Worm (Caenorhabditis elegans) whole organism, mixed stage, embryonic: ENCODE results near the gene nlp-28.

Experiments used
- M03D4.4 ChIP-seq: sonication (generic microtip); optimal IDR thresholded peaks from 2 replicates; lab custom pipeline; 2017; ENCODE audit warnings: mild to moderate bottlenecking, missing genetic modification characterization, missing compliant biosample characterization
- bed-3 ChIP-seq: fragments of 200-800 bp; sonication (Bioruptor generic); optimal IDR thresholded peaks from 3 replicates; lab custom pipeline; 2018; ENCODE audit warnings: mild to moderate bottlenecking, missing genetic modification characterization, moderate library complexity, missing compliant biosample characterization
- blmp-1 ChIP-seq: fragments of 150-350 bp; optimal IDR thresholded peaks from 2 replicates; lab custom pipeline; 2014; ENCODE audit warnings: missing biosample characterization, missing genetic modification characterization
- ceh-39 ChIP-seq: fragments of 150-350 bp; optimal IDR thresholded peaks from 2 replicates; lab custom pipeline; 2014; ENCODE audit warnings: missing biosample characterization, missing genetic modification characterization
- ceh-43 ChIP-seq: fragments of 200-800 bp; sonication (Bioruptor generic); optimal IDR thresholded peaks from 2 replicates; lab custom pipeline; 2018; ENCODE audit warnings: mild to moderate bottlenecking, missing genetic modification characterization, moderate library complexity, missing compliant biosample characterization
- ceh-83 ChIP-seq: fragments of 200-800 bp; sonication (Bioruptor generic); optimal IDR thresholded peaks from 2 replicates; lab custom pipeline; 2018; ENCODE audit warnings: mild to moderate bottlenecking, missing genetic modification characterization, missing compliant biosample characterization
- ces-1 ChIP-seq: fragments of 150-350 bp; optimal IDR thresholded peaks from 2 replicates; lab custom pipeline; 2014; ENCODE audit warnings: missing biosample characterization, missing genetic modification reagents, missing genetic modification characterization
- drap-1 ChIP-seq: fragments of 200-800 bp; sonication (Bioruptor generic); optimal IDR thresholded peaks from 3 replicates; lab custom pipeline; 2018; ENCODE audit warnings: mild to moderate bottlenecking, missing genetic modification characterization, missing compliant biosample characterization
- elt-1 ChIP-seq: sonication (generic microtip); optimal IDR thresholded peaks from 2 replicates; lab custom pipeline; 2017; ENCODE audit warnings: missing genetic modification characterization, mild to moderate bottlenecking, missing compliant biosample characterization, antibody characterized with exemption, moderate library complexity, borderline replicate concordance; ENCODE audit not compliant: insufficient read depth
- elt-3 ChIP-seq: fragments of 150-350 bp; optimal IDR thresholded peaks from 2 replicates; lab custom pipeline; 2014; ENCODE audit warnings: missing biosample characterization, missing genetic modification characterization
- flh-1 ChIP-seq: fragments of 200-800 bp; sonication (Bioruptor generic); optimal IDR thresholded peaks from 2 replicates; lab custom pipeline; 2018; ENCODE audit warnings: mild to moderate bottlenecking, missing genetic modification characterization, moderate library complexity, missing compliant biosample characterization
- ham-2 ChIP-seq: fragments of 200-800 bp; sonication (Bioruptor generic); optimal IDR thresholded peaks from 2 replicates; lab custom pipeline; 2018; ENCODE audit warnings: mild to moderate bottlenecking, missing genetic modification characterization, missing compliant biosample characterization
- hlh-1 ChIP-seq: fragments of 150-350 bp; optimal IDR thresholded peaks from 2 replicates; lab custom pipeline; 2014; ENCODE audit warnings: missing biosample characterization, missing genetic modification reagents, missing genetic modification characterization
- lin-13 ChIP-seq: fragments of 150-350 bp; optimal IDR thresholded peaks from 2 replicates; lab custom pipeline; 2014; ENCODE audit warnings: missing biosample characterization, missing genetic modification characterization
- lin-32 ChIP-seq: fragments of 200-800 bp; sonication (Bioruptor generic); optimal IDR thresholded peaks from 2 replicates; lab custom pipeline; 2018; ENCODE audit warnings: mild to moderate bottlenecking, missing genetic modification characterization, missing compliant biosample characterization
- lsy-2 ChIP-seq: fragments of 150-350 bp; optimal IDR thresholded peaks from 2 replicates; lab custom pipeline; 2014; ENCODE audit warnings: missing biosample characterization, missing genetic modification characterization
- mab-5 ChIP-seq: fragments of 150-350 bp; optimal IDR thresholded peaks from 2 replicates; lab custom pipeline; 2014; ENCODE audit warnings: missing biosample characterization, missing genetic modification characterization
- mep-1 ChIP-seq: fragments of 150-350 bp; optimal IDR thresholded peaks from 2 replicates; lab custom pipeline; 2017; ENCODE audit warnings: missing biosample characterization, missing genetic modification reagents, missing genetic modification characterization, inconsistent platforms
- mls-2 ChIP-seq: sonication (generic microtip); optimal IDR thresholded peaks from 2 replicates; lab custom pipeline; 2016; ENCODE audit warnings: mild to moderate bottlenecking, missing genetic modification characterization, moderate library complexity, missing compliant biosample characterization
- nhr-12 ChIP-seq: fragments of 150-350 bp; optimal IDR thresholded peaks from 2 replicates; lab custom pipeline; 2014; ENCODE audit warnings: missing biosample characterization, missing genetic modification characterization
- nhr-2 ChIP-seq: fragments of 150-350 bp; optimal IDR thresholded peaks from 2 replicates; lab custom pipeline; 2014; ENCODE audit warnings: missing biosample characterization, missing genetic modification characterization
- nhr-237 ChIP-seq: fragments of 150-350 bp; optimal IDR thresholded peaks from 2 replicates; lab custom pipeline; 2014; ENCODE audit warnings: missing biosample characterization, missing genetic modification characterization
- nhr-28 ChIP-seq: fragments of 150-350 bp; optimal IDR thresholded peaks from 2 replicates; lab custom pipeline; 2014; ENCODE audit warnings: missing biosample characterization, missing genetic modification characterization
- nhr-76 ChIP-seq: sonication (generic microtip); optimal IDR thresholded peaks from 2 replicates; lab custom pipeline; 2017; ENCODE audit warnings: missing biosample characterization, missing genetic modification characterization
- pha-4 ChIP-seq: fragments of 150-350 bp; optimal IDR thresholded peaks from 2 replicates; lab custom pipeline; 2018; ENCODE audit warnings: missing biosample characterization, missing genetic modification reagents, missing genetic modification characterization
- sem-2 ChIP-seq: fragments of 200-800 bp; sonication (Bioruptor generic); optimal IDR thresholded peaks from 2 replicates; lab custom pipeline; 2018; ENCODE audit warnings: mild to moderate bottlenecking, missing genetic modification characterization, missing compliant biosample characterization
- snpc-4 ChIP-seq: fragments of 150-350 bp; optimal IDR thresholded peaks from 2 replicates; lab custom pipeline; 2014; ENCODE audit warnings: missing biosample characterization, missing genetic modification characterization
- sptf-1 ChIP-seq: sonication (generic microtip); optimal IDR thresholded peaks from 2 replicates; lab custom pipeline; 2017; ENCODE audit warnings: mild to moderate bottlenecking, missing genetic modification characterization, moderate library complexity, missing compliant biosample characterization
- tbx-8 ChIP-seq: fragments of 200-800 bp; sonication (Bioruptor generic); optimal IDR thresholded peaks from 2 replicates; lab custom pipeline; 2018; ENCODE audit warnings: mild to moderate bottlenecking, missing genetic modification characterization, moderate library complexity, missing compliant biosample characterization
- unc-120 ChIP-seq: sonication (generic microtip); optimal IDR thresholded peaks from 2 replicates; lab custom pipeline; 2017; ENCODE audit warnings: missing genetic modification characterization, missing compliant biosample characterization; ENCODE audit not compliant: poor library complexity, severe bottlenecking
- unc-39 ChIP-seq: fragments of 150-350 bp; optimal IDR thresholded peaks from 2 replicates; lab custom pipeline; 2014; ENCODE audit warnings: missing biosample characterization, missing genetic modification characterization
- unc-62 ChIP-seq: fragments of 150-350 bp; optimal IDR thresholded peaks from 2 replicates; lab custom pipeline; 2014; ENCODE audit warnings: missing biosample characterization, missing genetic modification reagents, missing genetic modification characterization
- zip-8 ChIP-seq: fragments of 150-350 bp; optimal IDR thresholded peaks from 2 replicates; lab custom pipeline; 2014; ENCODE audit warnings: missing biosample characterization, missing genetic modification characterization
- ztf-11 ChIP-seq: fragments of 150-350 bp; optimal IDR thresholded peaks from 2 replicates; lab custom pipeline; 2014; ENCODE audit warnings: missing biosample characterization, missing genetic modification characterization

Gene nlp-28

DNA sequence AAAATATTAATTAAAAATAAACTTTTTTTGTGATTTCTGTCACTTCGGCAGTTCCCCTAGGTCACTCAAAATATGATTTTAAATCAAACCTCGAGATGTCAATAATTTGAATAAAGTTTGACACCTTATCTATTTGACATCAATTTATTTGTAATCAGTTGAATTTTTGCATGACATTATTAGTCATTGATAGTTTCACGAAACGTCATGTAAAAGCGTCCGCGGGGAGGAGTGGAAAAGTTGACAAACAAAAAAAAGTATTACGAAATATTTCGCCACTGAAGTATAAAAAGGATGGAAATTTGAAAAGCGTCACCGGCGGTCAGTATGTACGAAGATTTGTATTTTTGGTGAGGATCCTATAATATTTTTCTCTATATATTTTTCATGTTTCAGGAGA, 37.1 kb downstream of the nlp-28 start, which contains the start of gene K09D9.1:
Gene K09D9.1 (plus strand): TSS at position 271 of the 400 bp plus-strand sequence.
- TF ChIP-seq lsy-2 (tag; lab: Kevin White, UChicago) (no peak), pha-4 (tag; lab: Kevin White, UChicago) (no peak), mep-1 (tag; lab: Kevin White, UChicago) (no peak), nhr-237 (tag; lab: Kevin White, UChicago) (no peak), snpc-4 (tag; lab: Kevin White, UChicago) (no peak), nhr-76 (tag; lab: Kevin White, UChicago) (no peak)

DNA sequence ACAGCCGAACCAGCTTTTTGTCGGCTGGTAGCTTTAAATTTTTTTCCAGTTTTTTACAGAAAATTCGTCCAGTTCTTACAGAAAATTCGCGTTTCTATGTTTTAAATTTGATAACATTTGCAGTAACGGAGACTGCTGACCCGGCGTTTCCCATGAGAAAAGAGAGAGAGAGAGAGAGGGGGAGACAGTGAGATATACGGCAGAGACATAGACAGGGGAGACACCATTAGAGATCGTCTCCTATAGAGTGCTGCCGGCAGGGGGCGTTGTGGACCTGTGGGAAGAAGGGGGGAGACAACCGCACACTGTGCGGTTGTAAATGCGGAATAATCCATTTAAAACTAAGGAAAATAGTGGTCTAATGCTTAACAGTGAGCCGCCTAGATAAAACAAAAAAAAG, 41.9 kb downstream of the nlp-28 start:
- TF ChIP-seq nhr-28 (tag; lab: Kevin White, UChicago) (no peak), elt-1 (tag; lab: Kevin White, UChicago) (no peak), ceh-83 (GFP tag; lab: Kevin White, UChicago) (no peak), ztf-11 (tag; lab: Kevin White, UChicago) (no peak), ceh-43 (GFP tag; lab: Kevin White, UChicago) (no peak), M03D4.4 (tag; lab: Kevin White, UChicago) (no peak), zip-8 (tag; lab: Kevin White, UChicago) (no peak), nhr-2 (tag; lab: Kevin White, UChicago) (no peak), sptf-1 (tag; lab: Kevin White, UChicago) (no peak), lin-13 (no peak), unc-120 (no peak), unc-62 (GFP tag; lab: Kevin White, UChicago) (no peak), ceh-39 (no peak), unc-39 (tag; lab: Kevin White, UChicago) (no peak), lin-32 (GFP tag; lab: Kevin White, UChicago) (no peak)

DNA sequence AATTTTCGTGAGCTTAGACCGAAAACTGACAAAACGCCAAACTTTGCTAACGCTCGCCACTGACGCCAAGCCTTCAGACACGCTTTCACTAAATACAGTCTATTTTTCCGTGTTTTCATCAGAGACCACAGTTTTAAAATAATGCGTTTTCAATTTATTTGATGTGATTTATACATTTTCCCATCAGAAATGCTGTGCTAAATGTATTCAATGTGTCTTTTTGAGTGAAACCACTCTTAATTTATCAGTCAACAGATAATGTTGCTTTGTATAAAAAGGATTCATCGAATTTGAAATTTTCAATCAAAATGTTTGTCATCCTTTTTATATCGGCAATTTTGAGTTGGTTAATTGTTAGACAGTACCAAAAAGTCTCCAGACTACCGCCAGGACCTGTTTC, 43.6 kb downstream of the nlp-28 start, which contains the start of gene cyp-35A4:
Gene cyp-35A4 (plus strand): TSS at position 301 of the 400 bp plus-strand sequence.
- TF ChIP-seq unc-62 (GFP tag; lab: Kevin White, UChicago) (no peak), unc-120 (no peak), mab-5 (no peak), ceh-39 (no peak), tbx-8 (GFP tag; lab: Kevin White, UChicago) (no peak), pha-4 (tag; lab: Kevin White, UChicago) (no peak), flh-1 (no peak), ces-1 (GFP tag; lab: Kevin White, UChicago) (no peak), ham-2 (no peak), elt-3 (tag; lab: Kevin White, UChicago) (no peak), blmp-1 (tag; lab: Kevin White, UChicago) (no peak), sptf-1 (tag; lab: Kevin White, UChicago) (no peak), hlh-1 (tag; lab: Kevin White, UChicago) (no peak), nhr-237 (tag; lab: Kevin White, UChicago) (no peak), lin-32 (GFP tag; lab: Kevin White, UChicago) (no peak), nhr-2 (tag; lab: Kevin White, UChicago) (no peak)

DNA sequence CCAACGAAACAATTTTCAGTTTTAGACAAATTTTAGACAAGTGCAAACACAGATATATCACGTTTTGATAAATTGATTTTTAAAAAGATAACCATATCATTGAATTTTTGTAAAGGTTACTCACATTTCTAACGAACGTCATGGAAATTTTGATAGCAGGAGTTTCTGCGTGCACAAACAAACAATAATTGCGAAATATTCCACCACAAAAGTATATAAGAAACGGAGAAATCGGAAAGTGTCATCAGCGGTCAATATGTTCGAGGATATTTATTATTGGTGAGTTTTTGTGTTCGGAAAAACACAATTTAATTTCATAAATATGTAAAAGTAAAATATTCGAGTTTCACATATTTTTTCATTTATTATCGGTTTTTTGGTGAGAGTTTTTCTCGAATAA, 46.6 kb downstream of the nlp-28 start, which contains the start of gene C49G7.7:
Gene C49G7.7 (plus strand): TSS at position 174 of the 400 bp plus-strand sequence.
- TF ChIP-seq hlh-1 (tag; lab: Kevin White, UChicago) (no peak), sem-2 (GFP tag; lab: Kevin White, UChicago) (no peak), elt-3 (tag; lab: Kevin White, UChicago) (no peak), nhr-237 (tag; lab: Kevin White, UChicago) (no peak), ztf-11 (tag; lab: Kevin White, UChicago) (no peak), mep-1 (tag; lab: Kevin White, UChicago) (no peak), snpc-4 (tag; lab: Kevin White, UChicago) (no peak), elt-1 (tag; lab: Kevin White, UChicago) (no peak), tbx-8 (GFP tag; lab: Kevin White, UChicago) (no peak), lin-13 (no peak), mls-2 (tag; lab: Kevin White, UChicago) (no peak), blmp-1 (tag; lab: Kevin White, UChicago) (no peak)

DNA sequence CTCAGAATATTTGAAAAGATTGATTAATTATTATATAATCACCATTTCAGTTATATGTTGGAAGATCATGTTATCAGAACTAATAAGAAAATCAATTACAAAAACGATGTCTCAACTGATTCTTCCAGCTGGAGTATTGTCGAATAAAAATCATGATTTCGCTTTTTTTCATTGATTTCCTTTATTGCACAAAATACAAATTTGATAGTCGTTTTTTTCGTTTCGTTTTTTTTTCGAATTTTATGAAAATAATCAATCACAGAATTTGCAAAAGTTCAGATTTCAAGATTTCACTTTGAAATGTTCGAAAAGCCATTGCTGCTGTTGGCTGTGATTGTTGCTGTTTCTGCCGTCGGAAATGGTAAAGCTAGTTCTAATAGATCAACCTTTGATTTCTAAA, 48.1 kb downstream of the nlp-28 start, which contains the start of gene C49G7.13:
Gene C49G7.13 (plus strand): TSS at position 301 of the 400 bp plus-strand sequence.
- TF ChIP-seq lsy-2 (tag; lab: Kevin White, UChicago), result no peak
- TF ChIP-seq lin-13, result no peak
- no peak for TF ChIP-seq lin-32 (GFP tag; lab: Kevin White, UChicago)
- TF ChIP-seq blmp-1 (tag; lab: Kevin White, UChicago), result no peak
- no peak for TF ChIP-seq ham-2
- TF ChIP-seq zip-8 (tag; lab: Kevin White, UChicago), result no peak
- TF ChIP-seq nhr-28 (tag; lab: Kevin White, UChicago), result no peak
- TF ChIP-seq mep-1 (tag; lab: Kevin White, UChicago), result no peak
- no peak for TF ChIP-seq bed-3 (GFP tag; lab: Kevin White, UChicago)
- TF ChIP-seq unc-62 (GFP tag; lab: Kevin White, UChicago), result no peak
- no peak for TF ChIP-seq ces-1 (GFP tag; lab: Kevin White, UChicago)
- TF ChIP-seq flh-1, result no peak
- TF ChIP-seq nhr-12 (tag; lab: Kevin White, UChicago), result no peak
- TF ChIP-seq sem-2 (GFP tag; lab: Kevin White, UChicago), result no peak
- TF ChIP-seq drap-1, result no peak
- no peak for TF ChIP-seq nhr-76 (tag; lab: Kevin White, UChicago)
